Worm (Caenorhabditis elegans): ENCODE data around the gene C05E7.3.

DNA sequence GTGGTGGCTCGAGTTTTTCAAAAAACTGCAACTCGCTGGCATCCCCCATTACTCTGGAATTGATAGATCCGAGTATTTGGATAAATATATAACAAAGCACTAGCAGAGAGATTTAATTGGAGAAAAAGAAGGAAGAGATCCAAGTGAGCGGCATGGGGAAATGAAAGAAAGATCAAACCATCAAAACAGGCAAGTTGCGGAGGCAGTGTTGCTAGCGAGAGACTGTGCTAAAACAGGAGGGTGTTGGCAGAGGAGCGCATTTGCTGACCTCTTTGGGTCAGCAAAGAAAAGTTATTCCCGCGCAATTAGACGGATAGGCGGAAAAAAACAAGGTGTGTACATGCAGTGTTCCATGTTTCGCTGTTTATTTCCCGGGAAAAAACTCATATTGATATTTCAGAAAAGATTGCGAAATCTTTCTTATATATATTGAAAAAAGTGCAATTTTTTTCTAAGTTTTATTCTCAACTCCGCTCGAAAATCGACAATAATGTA lies 29.2 kb upstream of the C05E7.3 start, which contains the start of gene ppk-3:
- TF ChIP-seq ztf-4 (tag; optimal IDR thresholded peaks at IDR 0.05) (no peak), nhr-237 (tag; optimal IDR thresholded peaks at IDR 0.05) (no peak), nhr-77 (tag; optimal IDR thresholded peaks at IDR 0.05) (no peak)
